Worm (Caenorhabditis elegans): ENCODE data around the gene F48D6.4.
A peak's percentile ranks its signal among the peaks of the same experiment; 100 is the strongest.

Gene F48D6.4

DNA sequence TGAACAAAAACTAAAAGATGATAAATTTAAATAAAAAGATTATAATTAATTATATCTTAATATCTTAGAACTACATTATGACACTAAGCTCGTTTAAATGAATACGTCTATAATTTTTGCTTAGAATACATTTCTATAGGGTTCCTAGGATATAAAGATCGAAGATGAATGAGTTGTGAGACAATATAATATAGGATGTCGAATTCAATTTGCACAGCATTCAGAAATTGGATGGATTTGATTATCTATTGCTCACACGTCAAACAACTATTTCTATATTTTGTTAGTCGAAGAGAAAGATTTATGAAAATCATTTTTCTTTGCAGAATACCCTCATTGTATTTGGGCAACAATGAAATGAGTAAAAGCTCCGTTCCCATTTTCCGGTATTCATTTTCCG is 8.0 kb downstream of the F48D6.4 start:
- TF ChIP-seq lin-14 (GFP tag; optimal IDR thresholded peaks at IDR 0.05) = peak; percentile 26
- no peak for TF ChIP-seq lin-13 (GFP tag; optimal IDR thresholded peaks at IDR 0.05)
- TF ChIP-seq fkh-10 (GFP tag; optimal IDR thresholded peaks at IDR 0.05) = peak; percentile 43

DNA sequence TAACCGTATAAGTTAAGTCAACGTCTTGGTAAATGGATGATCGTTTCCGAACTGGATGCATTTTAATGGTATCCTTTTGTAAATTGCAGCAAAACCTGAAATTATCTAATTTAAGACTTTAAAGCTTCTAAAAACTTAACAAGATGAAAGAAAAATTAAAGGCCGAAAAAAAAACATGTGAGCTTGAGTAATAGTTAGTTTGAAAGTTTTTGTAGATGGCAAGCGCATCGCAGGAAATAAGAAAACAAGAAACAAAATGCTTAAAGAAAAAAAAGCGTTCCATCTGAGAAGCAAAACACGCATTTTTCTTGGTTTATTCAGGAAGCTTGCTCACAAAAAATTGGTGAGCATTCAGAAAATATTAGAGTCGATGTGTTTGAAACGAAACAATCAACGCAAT is 11.3 kb downstream of the F48D6.4 start, which contains the start of gene rab-37:
Gene rab-37 (minus strand): TSS at position 101 of the 400 bp plus-strand sequence.
- no peak for TF ChIP-seq hpl-2 (GFP tag; optimal IDR thresholded peaks at IDR 0.05)
- no peak for TF ChIP-seq pqm-1 (tag; optimal IDR thresholded peaks at IDR 0.05)
- TF ChIP-seq lin-15B (tag; optimal IDR thresholded peaks at IDR 0.05) = no peak
- no peak for TF ChIP-seq tbx-2 (tag; optimal IDR thresholded peaks at IDR 0.05)
- TF ChIP-seq jun-1 (tag; optimal IDR thresholded peaks at IDR 0.05) = no peak
- no peak for TF ChIP-seq nhr-85 (tag)
- no peak for TF ChIP-seq fkh-10 (GFP tag; optimal IDR thresholded peaks at IDR 0.05)
- no peak for TF ChIP-seq nhr-11 (tag; optimal IDR thresholded peaks at IDR 0.05)
- no peak for TF ChIP-seq C16A3.4 (tag; optimal IDR thresholded peaks at IDR 0.05)
- TF ChIP-seq mef-2 (tag; optimal IDR thresholded peaks at IDR 0.05) = no peak
- no peak for TF ChIP-seq ces-1 (GFP tag; optimal IDR thresholded peaks at IDR 0.05)

DNA sequence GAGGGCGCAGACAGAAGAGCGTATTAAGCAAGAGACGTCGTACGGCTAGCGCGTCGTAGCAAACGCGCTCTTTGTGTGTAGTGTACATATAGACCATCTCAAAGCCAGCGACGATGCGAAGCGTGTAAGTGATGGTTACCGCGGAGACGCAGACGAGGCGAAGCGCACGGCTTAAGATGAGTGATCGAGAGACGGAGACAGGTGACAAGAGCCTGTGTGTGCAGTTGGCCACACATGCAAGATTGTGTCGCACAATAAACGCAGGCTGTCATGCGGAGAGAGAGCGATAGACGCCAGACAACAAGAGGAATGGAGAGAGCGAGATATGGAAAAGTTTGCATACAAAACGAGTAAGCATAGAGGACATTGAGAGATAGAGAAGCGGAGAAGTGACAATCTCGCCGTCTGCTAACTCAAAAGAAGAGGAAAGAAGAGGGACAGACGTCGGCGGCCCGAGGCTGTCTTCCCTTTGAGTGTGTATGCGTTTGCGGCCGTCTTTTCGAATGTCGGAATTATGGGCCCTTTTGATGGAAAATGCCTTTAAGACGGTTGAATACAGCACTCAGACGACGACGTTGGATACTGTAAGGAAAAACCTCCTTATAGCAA is 24.1 kb downstream of the F48D6.4 start:
- TF ChIP-seq hlh-4 (tag; optimal IDR thresholded peaks at IDR 0.05) (no peak), nhr-11 (tag; optimal IDR thresholded peaks at IDR 0.05) (peak; percentile 88), nhr-12 (tag; optimal IDR thresholded peaks at IDR 0.05) (no peak), nhr-90 (tag; optimal IDR thresholded peaks at IDR 0.05; ENCODE audit: poor library complexity) (peak; percentile 96), unc-130 (tag; optimal IDR thresholded peaks at IDR 0.05) (no peak), jun-1 (tag; optimal IDR thresholded peaks at IDR 0.05) (peak; percentile 91), aha-1 (tag; optimal IDR thresholded peaks at IDR 0.05) (peak; percentile 1), fkh-8 (tag; optimal IDR thresholded peaks at IDR 0.05) (peak; percentile 84), elt-3 (tag; optimal IDR thresholded peaks at IDR 0.05) (peak in 1 of 6 experiments; percentile 43), nhr-237 (tag; optimal IDR thresholded peaks at IDR 0.05) (no peak), fkh-10 (GFP tag; optimal IDR thresholded peaks at IDR 0.05) (no peak), nhr-77 (tag; optimal IDR thresholded peaks at IDR 0.05) (peak; percentile 50), ceh-8 (GFP tag; optimal IDR thresholded peaks at IDR 0.05) (peak; percentile 44), sptf-1 (tag; optimal IDR thresholded peaks at IDR 0.05) (no peak), ets-5 (GFP tag; IDR thresholded peaks at IDR 0.05) (no peak), unc-98 (GFP tag; IDR thresholded peaks at IDR 0.05) (no peak), ama-1 (optimal IDR thresholded peaks at IDR 0.05) (peak; percentile 65), zip-4 (GFP tag; optimal IDR thresholded peaks at IDR 0.05) (peak; percentile 83), fos-1 (tag; optimal IDR thresholded peaks at IDR 0.05) (peak; percentile 54), C04F5.9 (tag; optimal IDR thresholded peaks at IDR 0.05) (peak; percentile 86), lin-14 (GFP tag; optimal IDR thresholded peaks at IDR 0.05) (peak; percentile 96), tlp-1 (tag; optimal IDR thresholded peaks at IDR 0.05) (no peak), skn-1 (tag; optimal IDR thresholded peaks at IDR 0.05) (no peak), ceh-82 (tag; optimal IDR thresholded peaks at IDR 0.05) (peak; percentile 45 to 51 (median 49)), unc-30 (tag; optimal IDR thresholded peaks at IDR 0.05) (no peak), ceh-90 (tag; optimal IDR thresholded peaks at IDR 0.05) (peak; percentile 32), ceh-88 (GFP tag; IDR thresholded peaks at IDR 0.05) (peak; percentile 78), ces-1 (GFP tag; optimal IDR thresholded peaks at IDR 0.05) (no peak), nhr-28 (tag; optimal IDR thresholded peaks at IDR 0.05) (peak; percentile 49), lin-13 (GFP tag; optimal IDR thresholded peaks at IDR 0.05) (peak; percentile 59), nhr-19 (GFP tag; conservative IDR thresholded peaks at IDR 0.05) (peak; percentile 93), irx-1 (tag; optimal IDR thresholded peaks at IDR 0.05) (peak; percentile 91), F16B12.6 (tag; optimal IDR thresholded peaks at IDR 0.05) (no peak), tbx-2 (tag; optimal IDR thresholded peaks at IDR 0.05) (peak; percentile 97), mdl-1 (tag; optimal IDR thresholded peaks at IDR 0.05) (peak in 1 of 2 experiments; percentile 54), grh-1 (GFP tag; IDR thresholded peaks at IDR 0.05) (peak; percentile 95), lin-35 (GFP tag; optimal IDR thresholded peaks at IDR 0.05) (peak; percentile 53 to 68), sox-4 (tag; optimal IDR thresholded peaks at IDR 0.05) (peak; percentile 94), C34B4.2 (tag; optimal IDR thresholded peaks at IDR 0.05) (no peak), elt-2 (tag; optimal IDR thresholded peaks at IDR 0.05) (peak; percentile 88), sup-37 (GFP tag; optimal IDR thresholded peaks at IDR 0.05) (peak; percentile 88), lsy-2 (tag; optimal IDR thresholded peaks at IDR 0.05) (peak; percentile 63 to 86), snpc-4 (tag; optimal IDR thresholded peaks at IDR 0.05) (peak; percentile 18)
